Worm (Caenorhabditis elegans): Measurements from ENCODE around the gene K07E12.2.

DNA sequence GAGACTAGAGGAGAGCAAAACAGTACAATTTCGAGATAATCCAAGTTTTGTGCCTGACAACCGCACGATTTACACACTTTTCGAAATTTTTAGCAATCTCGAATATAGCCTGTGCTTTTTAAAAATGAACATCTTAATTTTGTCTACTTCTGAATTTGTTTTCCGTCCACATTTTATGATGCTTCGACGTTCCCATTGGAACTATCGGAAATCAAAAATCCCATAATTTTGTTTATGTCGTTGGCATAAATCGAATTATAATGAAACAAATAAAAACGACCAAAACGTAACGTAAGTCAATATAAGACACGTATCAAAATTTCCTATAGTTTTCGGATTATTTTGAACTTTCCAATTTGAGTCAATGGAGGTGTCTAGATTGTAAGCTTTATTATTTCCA is at the start of gene K07E12.2:
- no peak for TF ChIP-seq nhr-25 (tag; optimal IDR thresholded peaks at IDR 0.05)
- TF ChIP-seq snpc-4 (tag; optimal IDR thresholded peaks at IDR 0.05): no peak
- no peak for TF ChIP-seq ceh-16 (tag; optimal IDR thresholded peaks at IDR 0.05)
- no peak for TF ChIP-seq Y55F3AM.14 (GFP tag; optimal IDR thresholded peaks at IDR 0.05)
- no peak for TF ChIP-seq elt-3 (tag; optimal IDR thresholded peaks at IDR 0.05)
- TF ChIP-seq ama-1 (optimal IDR thresholded peaks at IDR 0.05): no peak
- TF ChIP-seq mdl-1 (tag; optimal IDR thresholded peaks at IDR 0.05): no peak
- no peak for TF ChIP-seq ztf-4 (tag; optimal IDR thresholded peaks at IDR 0.05)
- TF ChIP-seq unc-62 (GFP tag; optimal IDR thresholded peaks at IDR 0.05): no peak
